Fruit fly (Drosophila melanogaster) whole organism, embryonic: ENCODE measurements around the gene Npc2a.

Source experiments
- CG10267 ChIP-seq: fragments of 200-800 bp; sonication (Bioruptor generic); optimal IDR thresholded peaks from 2 replicates; lab custom pipeline; 2018; ENCODE audit warnings: missing biosample characterization, mild to moderate bottlenecking, missing genetic modification characterization, moderate library complexity
- CG10543 ChIP-seq: fragments of 200-800 bp; sonication (Bioruptor generic); optimal IDR thresholded peaks from 3 replicates; lab custom pipeline; 2017; ENCODE audit warnings: missing biosample characterization, mild to moderate bottlenecking, missing genetic modification characterization, moderate library complexity
- CG12155 ChIP-seq: fragments of 200-800 bp; sonication (Bioruptor generic); optimal IDR thresholded peaks from 3 replicates; lab custom pipeline; 2016; ENCODE audit warnings: missing biosample characterization, missing genetic modification characterization
- CG14710 ChIP-seq: fragments of 200-800 bp; sonication (Bioruptor generic); optimal IDR thresholded peaks from 3 replicates; lab custom pipeline; 2019; ENCODE audit warnings: missing biosample characterization, mild to moderate bottlenecking, missing genetic modification characterization, moderate library complexity
- CG14860 ChIP-seq: fragments of 200-800 bp; sonication (Bioruptor generic); IDR thresholded peaks from 3 replicates; pipeline ENCODE4 v1.3.6; 2022; ENCODE audit warnings: missing biosample characterization, missing genetic modification characterization; ENCODE audit not compliant: partially characterized antibody
- CG16813 ChIP-seq: fragments of 200-800 bp; sonication (Bioruptor generic); IDR thresholded peaks from 3 replicates; pipeline ENCODE4 v1.3.6; 2022; ENCODE audit warnings: missing biosample characterization, missing genetic modification characterization; ENCODE audit not compliant: partially characterized antibody
- CG17359 ChIP-seq: fragments of 200-800 bp; sonication (Bioruptor generic); optimal IDR thresholded peaks from 3 replicates; lab custom pipeline; 2018; ENCODE audit warnings: missing biosample characterization, mild to moderate bottlenecking, missing genetic modification characterization, moderate library complexity
- CG31224 ChIP-seq: fragments of 200-800 bp; sonication (Bioruptor generic); IDR thresholded peaks from 2 replicates; pipeline ENCODE4 v1.3.6; 2022; ENCODE audit warnings: missing biosample characterization, missing genetic modification characterization
- CG3726 ChIP-seq: fragments of 200-800 bp; sonication (Bioruptor generic); IDR thresholded peaks from 3 replicates; pipeline ENCODE4, ENCODE4 v1.3.6; 2022; ENCODE audit warnings: missing biosample characterization, missing genetic modification characterization
- CG3847 ChIP-seq: fragments of 200-800 bp; sonication (Bioruptor generic); IDR thresholded peaks from 2 replicates; pipeline ENCODE4 v1.3.6; 2022; ENCODE audit warnings: missing biosample characterization, missing genetic modification characterization
- CG4404 ChIP-seq: fragments of 200-800 bp; sonication (Bioruptor generic); IDR thresholded peaks from 2 replicates; pipeline ENCODE4 v1.3.6; 2022; ENCODE audit warnings: missing biosample characterization, missing genetic modification characterization
- CG6254 ChIP-seq: fragments of 200-800 bp; sonication (Bioruptor generic); optimal IDR thresholded peaks from 3 replicates; lab custom pipeline; 2017; ENCODE audit warnings: mild to moderate bottlenecking, missing biosample characterization, missing genetic modification reagents, missing genetic modification characterization
- CG6791 ChIP-seq: fragments of 200-800 bp; sonication (Bioruptor generic); IDR thresholded peaks from 3 replicates; pipeline ENCODE4 v1.3.6; 2022; ENCODE audit warnings: missing biosample characterization, missing genetic modification characterization; ENCODE audit not compliant: partially characterized antibody
- CG8281 ChIP-seq: fragments of 200-800 bp; sonication (Bioruptor generic); optimal IDR thresholded peaks from 2 replicates; lab custom pipeline; 2018; ENCODE audit warnings: missing biosample characterization, mild to moderate bottlenecking, missing genetic modification characterization, moderate library complexity
- Dfd ChIP-seq, 2 experiments: fragments of >200 bp; optimal IDR thresholded peaks; 2 replicates each; lab custom pipeline; 2017; ENCODE audit warnings: missing biosample characterization in 2 of 2, missing genetic modification characterization in 2 of 2
- Dip3 ChIP-seq: fragments of 200-800 bp; sonication (Bioruptor generic); optimal IDR thresholded peaks from 3 replicates; lab custom pipeline; 2016; ENCODE audit warnings: missing biosample characterization, missing genetic modification characterization
- Doc3 ChIP-seq: fragments of 200-800 bp; sonication (Bioruptor generic); IDR thresholded peaks from 3 replicates; pipeline ENCODE4 v1.3.6; 2022; ENCODE audit warnings: missing biosample characterization, missing genetic modification characterization; ENCODE audit not compliant: partially characterized antibody
- Ets97D ChIP-seq: fragments of 200-800 bp; sonication (Bioruptor generic); optimal IDR thresholded peaks from 3 replicates; lab custom pipeline; 2016; ENCODE audit warnings: missing biosample characterization, missing genetic modification characterization
- HmgD ChIP-seq: fragments of 200-800 bp; sonication (Bioruptor generic); optimal IDR thresholded peaks from 3 replicates; lab custom pipeline; 2016; ENCODE audit warnings: missing biosample characterization, missing genetic modification characterization
- Hsf ChIP-seq: fragments of 200-800 bp; sonication (Bioruptor generic); optimal IDR thresholded peaks from 3 replicates; lab custom pipeline; 2016; ENCODE audit warnings: missing biosample characterization, missing genetic modification characterization
- Med ChIP-seq: fragments of 200-800 bp; sonication (Bioruptor generic); peaks from one replicate; lab custom pipeline; 2016; ENCODE audit warnings: missing biosample characterization, missing genetic modification characterization, mild to moderate bottlenecking, inconsistent platforms, moderate library complexity
- NC2β ChIP-seq: fragments of 200-800 bp; sonication (Bioruptor generic); optimal IDR thresholded peaks from 2 replicates; lab custom pipeline; 2016; ENCODE audit warnings: missing biosample characterization, missing genetic modification characterization
- Nf-YC ChIP-seq: fragments of 200-800 bp; optimal IDR thresholded peaks from 3 replicates; lab custom pipeline; 2019; ENCODE audit warnings: missing biosample characterization, mild to moderate bottlenecking, missing genetic modification characterization, moderate library complexity
- Opbp ChIP-seq: fragments of 200-800 bp; sonication (Bioruptor generic); IDR thresholded peaks from 3 replicates; pipeline ENCODE4 v1.3.6; 2022; ENCODE audit warnings: missing biosample characterization, missing genetic modification characterization; ENCODE audit not compliant: partially characterized antibody
- Spps ChIP-seq: fragments of 200-800 bp; sonication (Bioruptor generic); optimal IDR thresholded peaks from 2 replicates; lab custom pipeline; 2018; ENCODE audit warnings: missing biosample characterization, mild to moderate bottlenecking, missing genetic modification characterization
- Xbp1 ChIP-seq: fragments of 200-800 bp; sonication (Bioruptor generic); optimal IDR thresholded peaks from 3 replicates; lab custom pipeline; 2016; ENCODE audit warnings: missing biosample characterization, mild to moderate bottlenecking, missing genetic modification characterization
- YL-1 ChIP-seq: fragments of 200-800 bp; sonication (Bioruptor generic); optimal IDR thresholded peaks from 3 replicates; lab custom pipeline; 2017; ENCODE audit warnings: missing biosample characterization, mild to moderate bottlenecking, missing genetic modification characterization
- amos ChIP-seq: fragments of 200-800 bp; sonication (Bioruptor generic); IDR thresholded peaks from 2 replicates; pipeline ENCODE4 v1.3.6; 2022; ENCODE audit warnings: missing biosample characterization, missing genetic modification characterization; ENCODE audit not compliant: partially characterized antibody
- aop ChIP-seq: fragments of 200-800 bp; sonication (Bioruptor generic); IDR thresholded peaks from 2 replicates; pipeline ENCODE4 v1.3.6; 2022; ENCODE audit warnings: missing biosample characterization, missing genetic modification characterization
- chn ChIP-seq: fragments of 200-800 bp; sonication (Bioruptor generic); optimal IDR thresholded peaks from 2 replicates; lab custom pipeline; 2016; ENCODE audit warnings: missing biosample characterization, missing genetic modification characterization
- fd96Cb ChIP-seq: fragments of 200-800 bp; sonication (Bioruptor generic); optimal IDR thresholded peaks from 2 replicates; lab custom pipeline; 2018; ENCODE audit warnings: missing biosample characterization, mild to moderate bottlenecking, missing genetic modification characterization, moderate library complexity
- fru ChIP-seq: fragments of >200 bp; optimal IDR thresholded peaks from 2 replicates; lab custom pipeline; 2017
- gfzf ChIP-seq: fragments of 200-800 bp; sonication (Bioruptor generic); optimal IDR thresholded peaks from 2 replicates; lab custom pipeline; 2016; ENCODE audit warnings: missing biosample characterization, mild to moderate bottlenecking, missing genetic modification characterization, moderate library complexity
- hb ChIP-seq: fragments of 200-800 bp; sonication (Bioruptor generic); IDR thresholded peaks from 3 replicates; pipeline ENCODE4 v1.3.6; 2022; ENCODE audit warnings: missing biosample characterization, missing genetic modification characterization; ENCODE audit not compliant: partially characterized antibody
- lilli ChIP-seq: fragments of 200-800 bp; sonication (Bioruptor generic); optimal IDR thresholded peaks from 3 replicates; lab custom pipeline; 2016; ENCODE audit warnings: missing biosample characterization, missing genetic modification characterization
- otp ChIP-seq: fragments of 200-800 bp; sonication (Bioruptor generic); IDR thresholded peaks from 3 replicates; pipeline ENCODE4, ENCODE4 v1.3.6; 2022; ENCODE audit warnings: missing biosample characterization, missing genetic modification characterization
- sens ChIP-seq: fragments of 200-800 bp; sonication (Bioruptor generic); peaks from one replicate; lab custom pipeline; 2016; ENCODE audit warnings: missing biosample characterization, missing genetic modification characterization
- sens-2 ChIP-seq: fragments of 200-800 bp; sonication (Bioruptor generic); IDR thresholded peaks from 2 replicates; pipeline ENCODE4 v1.3.6; 2022; ENCODE audit warnings: missing biosample characterization, missing genetic modification characterization
- sisA ChIP-seq: fragments of 200-800 bp; sonication (Bioruptor generic); IDR thresholded peaks from 2 replicates; pipeline ENCODE4 v1.3.6; 2022; ENCODE audit warnings: missing biosample characterization, missing genetic modification characterization
- sr ChIP-seq: fragments of 200-800 bp; sonication (Bioruptor generic); IDR thresholded peaks from 3 replicates; pipeline ENCODE4 v1.3.6; 2022; ENCODE audit warnings: missing biosample characterization, missing genetic modification characterization
- sug ChIP-seq: fragments of 200-800 bp; optimal IDR thresholded peaks from 2 replicates; lab custom pipeline; 2019; ENCODE audit warnings: missing biosample characterization, mild to moderate bottlenecking, missing genetic modification characterization, moderate library complexity
- tna ChIP-seq: fragments of 200-800 bp; sonication (Bioruptor generic); IDR thresholded peaks from 2 replicates; pipeline ENCODE4 v1.3.6; 2022; ENCODE audit warnings: missing biosample characterization, missing genetic modification characterization; ENCODE audit not compliant: partially characterized antibody
- tup ChIP-seq: fragments of 200-800 bp; sonication (Bioruptor generic); optimal IDR thresholded peaks from 2 replicates; lab custom pipeline; 2016; ENCODE audit warnings: missing biosample characterization, mild to moderate bottlenecking, missing genetic modification characterization, moderate library complexity
- vvl ChIP-seq: fragments of 200-800 bp; sonication (Bioruptor generic); IDR thresholded peaks from 2 replicates; pipeline ENCODE4 v1.3.6; 2022; ENCODE audit warnings: missing biosample characterization, missing genetic modification characterization
- yki ChIP-seq: fragments of >200 bp; optimal IDR thresholded peaks from 3 replicates; lab custom pipeline; 2018

Npc2a gene

dm6 chr2L:1973957-1974356, 14.1 kb upstream of the Npc2a start, which contains the start of gene Der-1 (continued):
- TF ChIP-seq CG6254 (GFP tag; lab: Kevin White, UChicago), result no peak
- peak; percentile 86 for TF ChIP-seq hb (GFP tag; lab: Robert Waterston, UW)
- peak; percentile 38 for TF ChIP-seq yki (lab: Kevin White, UChicago)
- peak; percentile 14 for TF ChIP-seq gfzf (GFP tag; lab: Kevin White, UChicago)
- peak; percentile 20 for TF ChIP-seq CG10267
- TF ChIP-seq otp (GFP tag; lab: Robert Waterston, UW), result no peak
- no peak for TF ChIP-seq tup
- peak; percentile 43 for TF ChIP-seq Nf-YC
- no peak for TF ChIP-seq CG3726 (GFP tag; lab: Robert Waterston, UW)
- TF ChIP-seq Spps (tag; lab: Kevin White, UChicago), result no peak
- TF ChIP-seq vvl, result peak; percentile 73; the same call in 1 of the 2 replicates
- TF ChIP-seq NC2β (GFP tag; lab: Kevin White, UChicago), result peak; percentile 34
- TF ChIP-seq CG14710, result peak; percentile 15
- TF ChIP-seq Doc3 (GFP tag; lab: Robert Waterston, UW), result peak; percentile 88
- no peak for TF ChIP-seq CG3847 (GFP tag; lab: Robert Waterston, UW)
- no peak for TF ChIP-seq Dip3
- peak; percentile 7 for TF ChIP-seq HmgD
- peak; percentile 7 for TF ChIP-seq lilli
- peak; percentile 93 for TF ChIP-seq amos (GFP tag; lab: Robert Waterston, UW)
- peak; percentile 68 for TF ChIP-seq CG14860 (GFP tag; lab: Robert Waterston, UW)
- TF ChIP-seq sr (GFP tag; lab: Robert Waterston, UW), result no peak
- no peak for TF ChIP-seq sug (tag; lab: Kevin White, UChicago)
- TF ChIP-seq Med (GFP tag; lab: Kevin White, UChicago), result peak; percentile 60
- TF ChIP-seq CG31224 (GFP tag; lab: Robert Waterston, UW), result no peak
- no peak for TF ChIP-seq CG8281 (tag; lab: Kevin White, UChicago)
- peak; percentile 91 for TF ChIP-seq CG16813
- TF ChIP-seq sens-2 (GFP tag; lab: Robert Waterston, UW), result no peak
- TF ChIP-seq Opbp (GFP tag; lab: Robert Waterston, UW), result peak; percentile 94
- TF ChIP-seq Xbp1 (GFP tag; lab: Kevin White, UChicago), result peak; percentile 92
- TF ChIP-seq fd96Cb (tag; lab: Kevin White, UChicago), result no peak
- TF ChIP-seq YL-1 (GFP tag; lab: Kevin White, UChicago), result peak; percentile 82
- TF ChIP-seq CG10543 (GFP tag; lab: Kevin White, UChicago), result no peak
- peak; percentile 77 for TF ChIP-seq sens (GFP tag; lab: Kevin White, UChicago)
- TF ChIP-seq CG12155 (GFP tag; lab: Kevin White, UChicago), result peak; percentile 15
- no peak for TF ChIP-seq CG17359
- peak; percentile 89 for TF ChIP-seq tna (GFP tag; lab: Robert Waterston, UW)
- no peak for TF ChIP-seq chn (GFP tag; lab: Kevin White, UChicago)
- peak; percentile 60 for TF ChIP-seq Ets97D (GFP tag; lab: Kevin White, UChicago)
- peak; percentile 90 for TF ChIP-seq CG6791

DNA sequence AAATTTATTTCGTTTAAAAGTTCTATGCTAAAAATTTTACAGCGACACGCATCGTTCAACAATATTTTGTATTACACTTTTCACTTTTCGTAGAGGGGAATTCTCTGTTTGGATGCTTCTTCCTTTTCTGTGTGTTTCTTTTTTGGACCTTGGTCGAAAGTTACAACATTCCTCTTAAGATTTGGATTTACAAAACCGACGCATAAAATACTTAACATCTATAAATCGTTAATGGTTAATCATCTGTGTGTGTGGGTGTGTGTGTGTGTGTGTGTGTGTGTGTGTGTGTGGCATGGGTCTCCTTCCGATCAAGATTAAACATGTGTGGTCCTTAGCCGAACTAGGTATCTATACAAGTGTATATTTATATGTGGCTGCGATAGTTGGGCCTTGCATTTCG, 12.6 kb upstream of the Npc2a start:
- no peak for TF ChIP-seq fru (lab: Kevin White, UChicago)
- TF ChIP-seq aop (GFP tag; lab: Robert Waterston, UW), result no peak
- TF ChIP-seq sisA (GFP tag; lab: Robert Waterston, UW), result no peak
- peak in 1 of 2 experiments; percentile 26 for TF ChIP-seq Dfd (GFP tag; optimal IDR thresholded peaks at IDR 0.05; lab: Kevin White, UChicago)
- no peak for TF ChIP-seq CG4404
- no peak for TF ChIP-seq Hsf (GFP tag; lab: Kevin White, UChicago)
